Fruit fly (Drosophila melanogaster) whole organism, adult: ENCODE data around the gene pum.

ENCODE experiments used
- CG11617 ChIP-seq: fragments of 200-800 bp; sonication (Bioruptor generic); optimal IDR thresholded peaks from 2 replicates; lab custom pipeline; 2017; ENCODE audit warnings: mild to moderate bottlenecking, missing biosample characterization, missing genetic modification reagents, missing genetic modification characterization
- CG12768 ChIP-seq: fragments of 200-800 bp; sonication (Bioruptor generic); optimal IDR thresholded peaks from 2 replicates; lab custom pipeline; 2017; ENCODE audit warnings: missing biosample characterization, missing genetic modification characterization, mild to moderate bottlenecking, moderate library complexity, missing genetic modification reagents
- CG14711 ChIP-seq: fragments of 200-800 bp; sonication (Bioruptor generic); optimal IDR thresholded peaks from 2 replicates; lab custom pipeline; 2018; ENCODE audit warnings: missing biosample characterization, mild to moderate bottlenecking, missing genetic modification characterization, moderate library complexity
- CG1620 ChIP-seq: fragments of 200-800 bp; sonication (Bioruptor generic); optimal IDR thresholded peaks from 2 replicates; lab custom pipeline; 2016; ENCODE audit warnings: missing biosample characterization, missing genetic modification characterization
- CG33017 ChIP-seq: fragments of 200-800 bp; sonication (Bioruptor generic); optimal IDR thresholded peaks from 2 replicates; lab custom pipeline; 2018; ENCODE audit warnings: missing biosample characterization, mild to moderate bottlenecking, missing genetic modification characterization, moderate library complexity
- CG5204 ChIP-seq: fragments of 200-800 bp; sonication (Bioruptor generic); optimal IDR thresholded peaks from 2 replicates; lab custom pipeline; 2016; ENCODE audit warnings: missing biosample characterization, missing genetic modification characterization
- CG7101 ChIP-seq: fragments of 200-800 bp; sonication (Bioruptor generic); optimal IDR thresholded peaks from 2 replicates; lab custom pipeline; 2018; ENCODE audit warnings: missing biosample characterization, mild to moderate bottlenecking, missing genetic modification characterization, moderate library complexity
- Hr96 ChIP-seq: fragments of 200-800 bp; sonication (Bioruptor generic); optimal IDR thresholded peaks from 2 replicates; lab custom pipeline; 2016; ENCODE audit warnings: missing biosample characterization, missing genetic modification characterization
- Mnt ChIP-seq: fragments of 200-800 bp; sonication (Bioruptor generic); optimal IDR thresholded peaks from 2 replicates; lab custom pipeline; 2016; ENCODE audit warnings: missing biosample characterization, mild to moderate bottlenecking, missing genetic modification characterization
- bab1 ChIP-seq: fragments of 200-800 bp; sonication (Bioruptor generic); optimal IDR thresholded peaks from 3 replicates; lab custom pipeline; 2019; ENCODE audit warnings: missing biosample characterization, mild to moderate bottlenecking, missing genetic modification characterization, moderate library complexity
- cic ChIP-seq: fragments of 200-800 bp; sonication (Bioruptor generic); optimal IDR thresholded peaks from 2 replicates; lab custom pipeline; 2017; ENCODE audit warnings: missing biosample characterization, mild to moderate bottlenecking, missing genetic modification characterization, moderate library complexity
- kay ChIP-seq: fragments of 200-800 bp; sonication (Bioruptor generic); peaks from one replicate; lab custom pipeline; 2016; ENCODE audit warnings: missing biosample characterization, missing genetic modification characterization, borderline replicate concordance
- pad ChIP-seq: fragments of 200-800 bp; sonication (Bioruptor generic); optimal IDR thresholded peaks from 3 replicates; lab custom pipeline; 2017; ENCODE audit warnings: missing biosample characterization, missing genetic modification characterization, mild to moderate bottlenecking, moderate library complexity, missing genetic modification reagents
- tj ChIP-seq: fragments of 200-800 bp; sonication (Bioruptor generic); optimal IDR thresholded peaks from 3 replicates; lab custom pipeline; 2017; ENCODE audit warnings: missing biosample characterization, mild to moderate bottlenecking, missing genetic modification characterization, moderate library complexity

- TF ChIP-seq CG12768 (GFP tag; lab: Kevin White, UChicago) (no peak), kay (no peak), CG5204 (GFP tag; lab: Kevin White, UChicago) (no peak), CG14711 (tag; lab: Kevin White, UChicago) (no peak), CG33017 (tag; lab: Kevin White, UChicago) (no peak), Hr96 (GFP tag; lab: Kevin White, UChicago) (no peak), CG11617 (GFP tag; lab: Kevin White, UChicago) (no peak), CG7101 (tag; lab: Kevin White, UChicago) (no peak), bab1 (no peak), Mnt (GFP tag; lab: Kevin White, UChicago) (no peak), tj (GFP tag; lab: Kevin White, UChicago) (no peak), cic (GFP tag; lab: Kevin White, UChicago) (no peak), CG1620 (GFP tag; lab: Kevin White, UChicago) (no peak), pad (GFP tag; lab: Kevin White, UChicago) (no peak)
Measured at dm6 chr3R:9195821-9196220, 41.7 kb downstream of the pum start.
